Worm (Caenorhabditis elegans): Measurements from ENCODE around the gene F44E7.5.

DNA sequence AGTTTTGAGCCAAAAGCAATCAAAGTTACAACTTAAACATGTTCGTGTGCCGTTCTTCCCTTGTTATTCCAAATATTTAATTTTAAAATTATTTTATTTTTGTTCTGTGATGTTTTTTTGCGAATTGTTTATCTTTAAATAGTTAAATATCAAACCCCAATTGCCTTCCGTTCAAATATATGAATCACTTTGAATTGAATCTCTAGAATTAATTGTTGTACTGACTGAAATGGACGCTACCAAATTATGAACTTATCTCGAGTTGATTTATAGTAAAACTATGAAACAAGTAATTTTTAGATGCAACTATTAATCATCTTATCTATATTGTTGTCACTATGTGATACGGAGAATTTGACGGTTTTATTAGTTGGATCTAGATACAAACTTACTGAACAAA lies 11.3 kb upstream of the F44E7.5 start, which contains the start of gene ZC250.2:
- TF ChIP-seq F13H6.1 (tag; optimal IDR thresholded peaks at IDR 0.05): no peak
- TF ChIP-seq ceh-19 (GFP tag; optimal IDR thresholded peaks at IDR 0.05): no peak
- TF ChIP-seq pha-4 (tag; optimal IDR thresholded peaks at IDR 0.05): no peak
- TF ChIP-seq rnt-1 (tag; optimal IDR thresholded peaks at IDR 0.05): no peak
- no peak for TF ChIP-seq fkh-6 (tag; optimal IDR thresholded peaks at IDR 0.05)
- no peak for TF ChIP-seq ets-4 (tag; optimal IDR thresholded peaks at IDR 0.05)

Measured in whole organism, late embryonic.